Worm (Caenorhabditis elegans): ENCODE data around the gene F25E5.8.

DNA sequence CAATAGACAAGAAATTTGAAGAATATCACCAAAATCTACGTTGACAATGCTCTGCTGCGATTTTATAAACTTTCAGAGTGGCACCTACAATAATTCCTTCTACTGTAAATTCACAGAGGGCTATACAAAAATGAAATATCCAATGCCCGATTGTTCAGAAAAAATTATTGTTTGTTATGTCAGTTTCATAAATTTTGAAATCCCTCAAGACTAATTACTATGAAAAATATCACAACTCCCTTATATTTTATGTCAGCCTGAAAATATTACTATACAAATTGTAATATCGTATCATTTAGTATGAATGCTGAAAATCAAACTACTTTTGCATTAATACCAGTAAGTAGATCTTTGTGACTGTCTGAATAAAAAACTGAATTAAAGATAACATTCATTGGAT lies 35.1 kb upstream of the F25E5.8 start, which contains the start of gene srx-60:
- TF ChIP-seq zag-1 (tag; optimal IDR thresholded peaks at IDR 0.05) (no peak), snpc-4 (tag; optimal IDR thresholded peaks at IDR 0.05) (no peak), fkh-10 (GFP tag; optimal IDR thresholded peaks at IDR 0.05) (no peak)
